Worm (Caenorhabditis elegans) whole organism, young adult: ENCODE results near the gene anmt-3.
"Not testable (repeated sequence)": the region's sequence is repeated elsewhere in the genome, so short reads cannot be mapped to it uniquely, and the experiment has no call there.

Experiments
- B0035.1 ChIP-seq: sonication (generic microtip); optimal IDR thresholded peaks from 2 replicates; lab custom pipeline; 2016; ENCODE audit warnings: missing genetic modification characterization, mild to moderate bottlenecking, missing compliant biosample characterization, missing genotype, missing genetic modification reagents
- B0261.1 ChIP-seq: sonication (generic microtip); optimal IDR thresholded peaks from 2 replicates; lab custom pipeline; 2016; ENCODE audit warnings: mild to moderate bottlenecking, missing genetic modification characterization, moderate library complexity, missing compliant biosample characterization
- F10E7.11 ChIP-seq: sonication (generic microtip); optimal IDR thresholded peaks from 2 replicates; lab custom pipeline; 2017; ENCODE audit warnings: mild to moderate bottlenecking, missing genetic modification characterization, moderate library complexity, missing compliant biosample characterization
- F37B4.10 ChIP-seq: fragments of 200-800 bp; sonication (Bioruptor generic); IDR thresholded peaks from 2 replicates; pipeline ENCODE4 v1.3.6; 2022; ENCODE audit warnings: missing genetic modification characterization, missing compliant biosample characterization
- Y67H2A.10 ChIP-seq: fragments of 200-800 bp; sonication (Bioruptor generic); conservative IDR thresholded peaks from 2 replicates; pipeline ENCODE4 v1.3.6; 2022; ENCODE audit warnings: missing genetic modification reagents, missing genetic modification characterization, missing compliant biosample characterization
- ZK185.1 ChIP-seq: sonication (generic microtip); optimal IDR thresholded peaks from 2 replicates; lab custom pipeline; 2016; ENCODE audit warnings: mild to moderate bottlenecking, missing genetic modification characterization, missing compliant biosample characterization; ENCODE audit not compliant: poor library complexity, severe bottlenecking
- aptf-2 ChIP-seq: fragments of 200-800 bp; sonication (Bioruptor generic); conservative IDR thresholded peaks from 2 replicates; pipeline ENCODE4 v1.3.6; 2022; ENCODE audit warnings: missing genetic modification reagents, missing genetic modification characterization, missing compliant biosample characterization
- atf-7 ChIP-seq: sonication (generic microtip); optimal IDR thresholded peaks from 2 replicates; lab custom pipeline; 2017; ENCODE audit warnings: mild to moderate bottlenecking, missing genetic modification characterization, missing compliant biosample characterization
- athp-1 ChIP-seq: sonication (generic microtip); optimal IDR thresholded peaks from 2 replicates; lab custom pipeline; 2017; ENCODE audit warnings: mild to moderate bottlenecking, missing genetic modification characterization, missing compliant biosample characterization
- attf-6 ChIP-seq: fragments of 200-800 bp; sonication (Bioruptor generic); IDR thresholded peaks from 2 replicates; pipeline ENCODE4 v1.3.6; 2022; ENCODE audit warnings: missing genetic modification reagents, missing genetic modification characterization, missing compliant biosample characterization
- cebp-1 ChIP-seq, 2 experiments: fragments of 200-800 bp in 1 of 2; sonication (Bioruptor generic) in 1 of 2; sonication (generic microtip) in 1 of 2; IDR thresholded peaks in 1 of 2; optimal IDR thresholded peaks in 1 of 2; 2 replicates each; pipeline versions ENCODE4 v1.3.6 to Lab custom; 2017 to 2022; ENCODE audit warnings: missing compliant biosample characterization in 2 of 2, missing genetic modification characterization in 2 of 2, mild to moderate bottlenecking in 1 of 2, missing genetic modification reagents in 1 of 2, moderate library complexity in 1 of 2
- chd-7 ChIP-seq: sonication (generic microtip); optimal IDR thresholded peaks from 2 replicates; lab custom pipeline; 2016; ENCODE audit warnings: mild to moderate bottlenecking, missing genetic modification characterization, moderate library complexity, missing compliant biosample characterization
- gei-17 ChIP-seq: fragments of 200-800 bp; sonication (Bioruptor generic); optimal IDR thresholded peaks from 2 replicates; lab custom pipeline; 2018; ENCODE audit warnings: mild to moderate bottlenecking, missing genetic modification characterization, missing compliant biosample characterization
- hlh-26 ChIP-seq: fragments of 200-800 bp; sonication (Bioruptor generic); conservative IDR thresholded peaks from 2 replicates; pipeline ENCODE4 v1.3.6; 2022; ENCODE audit warnings: missing genetic modification reagents, missing genetic modification characterization, missing compliant biosample characterization
- hmg-1.2 ChIP-seq: fragments of 200-800 bp; sonication (Bioruptor generic); IDR thresholded peaks from 2 replicates; pipeline ENCODE4 v1.3.6; 2022; ENCODE audit warnings: missing genetic modification reagents, missing genetic modification characterization, missing compliant biosample characterization
- lin-26 ChIP-seq: fragments of 200-800 bp; sonication (Bioruptor generic); IDR thresholded peaks from 2 replicates; pipeline ENCODE4 v1.3.6; 2022; ENCODE audit warnings: missing genetic modification reagents, missing genetic modification characterization, missing compliant biosample characterization
- nfya-1 ChIP-seq: sonication (generic microtip); optimal IDR thresholded peaks from 2 replicates; lab custom pipeline; 2017; ENCODE audit warnings: antibody characterized with exemption, missing compliant biosample characterization, missing genetic modification characterization, borderline replicate concordance; ENCODE audit not compliant: insufficient read depth
- nhr-120 ChIP-seq: fragments of 200-800 bp; sonication (Bioruptor generic); IDR thresholded peaks from 2 replicates; pipeline ENCODE4 v1.3.6; 2022; ENCODE audit warnings: missing genetic modification characterization, missing compliant biosample characterization
- nhr-27 ChIP-seq: fragments of 200-800 bp; sonication (Bioruptor generic); optimal IDR thresholded peaks from 2 replicates; lab custom pipeline; 2018; ENCODE audit warnings: mild to moderate bottlenecking, missing genetic modification characterization, moderate library complexity, missing compliant biosample characterization
- nhr-80 ChIP-seq: sonication (generic microtip); optimal IDR thresholded peaks from 2 replicates; lab custom pipeline; 2016; ENCODE audit warnings: missing genetic modification characterization, missing compliant biosample characterization
- pbrm-1 ChIP-seq: fragments of 200-800 bp; sonication (Bioruptor generic); IDR thresholded peaks from 2 replicates; pipeline ENCODE4 v1.3.6; 2022; ENCODE audit warnings: missing genetic modification reagents, missing genetic modification characterization, missing compliant biosample characterization
- rcor-1 ChIP-seq: fragments of 200-800 bp; sonication (Bioruptor generic); IDR thresholded peaks from 2 replicates; pipeline ENCODE4 v1.3.6; 2022; ENCODE audit warnings: missing genetic modification reagents, missing genetic modification characterization, missing compliant biosample characterization
- rec-8 ChIP-seq, 2 experiments: sonication (generic microtip); optimal IDR thresholded peaks; 2 replicates each; lab custom pipeline; 2016; ENCODE audit warnings: mild to moderate bottlenecking in 2 of 2, missing genetic modification characterization in 2 of 2, missing genetic modification reagents in 2 of 2, missing genotype in 2 of 2, missing biosample characterization in 1 of 2, missing compliant biosample characterization in 1 of 2, moderate library complexity in 1 of 2
- snpc-1.1 ChIP-seq: sonication (generic microtip); optimal IDR thresholded peaks from 2 replicates; lab custom pipeline; 2017; ENCODE audit warnings: missing genetic modification characterization, mild to moderate bottlenecking, missing compliant biosample characterization, antibody characterized with exemption, moderate library complexity, missing genotype, missing genetic modification reagents; ENCODE audit not compliant: insufficient read depth
- snpc-1.3 ChIP-seq: sonication (generic microtip); optimal IDR thresholded peaks from 2 replicates; lab custom pipeline; 2017; ENCODE audit warnings: missing genetic modification characterization, mild to moderate bottlenecking, missing compliant biosample characterization, antibody characterized with exemption, moderate library complexity, missing genotype, missing genetic modification reagents; ENCODE audit not compliant: insufficient read depth
- snpc-4 ChIP-seq, 5 experiments: fragments of 150-350 bp in 1 of 5; sonication (generic microtip) in 4 of 5; optimal IDR thresholded peaks; 2 replicates each; lab custom pipeline; 2014 to 2018; ENCODE audit warnings: missing genetic modification characterization in 5 of 5, missing biosample characterization in 3 of 5, antibody characterized with exemption in 2 of 5, mild to moderate bottlenecking in 2 of 5, missing compliant biosample characterization in 2 of 5, missing genotype in 2 of 5, moderate library complexity in 2 of 5, missing genetic modification reagents in 1 of 5
- ztf-18 ChIP-seq: sonication (generic microtip); optimal IDR thresholded peaks from 2 replicates; lab custom pipeline; 2016; ENCODE audit warnings: missing genotype, mild to moderate bottlenecking, missing genetic modification characterization, missing compliant biosample characterization
- ztf-22 ChIP-seq: fragments of 200-800 bp; sonication (Bioruptor generic); optimal IDR thresholded peaks from 2 replicates; lab custom pipeline; 2018; ENCODE audit warnings: mild to moderate bottlenecking, missing genetic modification characterization, moderate library complexity, missing compliant biosample characterization

Gene anmt-3

DNA sequence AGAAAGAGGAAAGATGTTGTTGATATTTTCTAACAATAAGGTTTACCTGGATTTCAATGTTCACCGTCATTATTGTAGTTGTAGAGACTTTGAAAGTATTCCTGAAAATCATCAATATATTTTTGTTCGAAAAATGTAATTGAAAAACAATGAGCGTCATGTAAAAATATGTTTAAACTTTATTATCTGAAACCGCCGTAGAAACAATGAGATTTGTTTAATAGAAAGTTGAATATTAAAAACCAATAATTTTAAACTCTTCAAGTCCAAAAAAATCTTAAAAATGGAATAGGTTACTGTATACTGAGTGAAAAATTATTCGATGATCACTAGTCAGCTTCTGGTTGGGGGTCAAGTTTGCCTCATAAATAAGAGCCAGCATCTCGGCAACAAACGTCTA is at the start of gene anmt-3:
Gene anmt-3 (minus strand): TSS at position 101 of the 400 bp plus-strand sequence.
- TF ChIP-seq nhr-120 (GFP tag; lab: Robert Waterston, UW) (no peak), atf-7 (tag; lab: Kevin White, UChicago) (no peak), ztf-18 (tag; lab: Kevin White, UChicago) (no peak), ZK185.1 (tag; lab: Kevin White, UChicago) (no peak), chd-7 (no peak)

DNA sequence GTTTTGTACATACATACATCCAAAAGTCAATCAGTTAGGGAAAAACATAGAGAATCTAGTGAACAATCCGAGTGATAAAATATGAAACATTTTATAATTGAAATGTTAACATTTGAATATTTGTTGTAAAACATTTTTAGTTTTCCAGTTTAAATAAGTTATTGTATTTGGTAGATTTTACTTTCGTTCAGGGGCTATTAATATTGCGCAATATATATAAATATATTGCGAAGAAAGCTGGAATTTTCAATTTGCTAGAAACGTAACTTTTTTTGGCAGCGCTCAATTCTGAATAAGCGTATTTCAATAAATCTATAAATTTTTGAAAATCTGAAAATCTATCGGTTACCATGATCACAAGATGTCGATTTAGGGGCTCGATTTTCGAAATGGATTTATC is 49.4 kb upstream of the anmt-3 start:
- TF ChIP-seq Y67H2A.10 (GFP tag; lab: Robert Waterston, UW) (no peak), nhr-80 (tag; lab: Kevin White, UChicago) (no peak), cebp-1 (GFP tag; IDR thresholded peaks at IDR 0.05; lab: Robert Waterston, UW) (no peak), cebp-1 (tag; optimal IDR thresholded peaks at IDR 0.05; lab: Kevin White, UChicago) (peak; percentile 14), B0035.1 (tag; lab: Kevin White, UChicago) (no peak)

- TF ChIP-seq gei-17 (GFP tag; lab: Kevin White, UChicago) (no peak), nfya-1 (no peak), B0035.1 (tag; lab: Kevin White, UChicago) (no peak), lin-26 (GFP tag; lab: Robert Waterston, UW) (no peak), snpc-1.3 (tag; lab: Kevin White, UChicago) (no peak), rec-8 (tag; optimal IDR thresholded peaks at IDR 0.05; lab: Kevin White, UChicago) (no peak), F37B4.10 (no peak), nhr-27 (tag; lab: Kevin White, UChicago) (no peak), ztf-22 (GFP tag; lab: Kevin White, UChicago) (no peak), pbrm-1 (GFP tag; lab: Robert Waterston, UW) (no peak), F10E7.11 (no peak), athp-1 (no peak), hlh-26 (no peak), aptf-2 (no peak), attf-6 (GFP tag; lab: Robert Waterston, UW) (no peak), B0261.1 (no peak)
Observed at ce11 chrV:10006374-10006773, 48.2 kb upstream of the anmt-3 start.

DNA sequence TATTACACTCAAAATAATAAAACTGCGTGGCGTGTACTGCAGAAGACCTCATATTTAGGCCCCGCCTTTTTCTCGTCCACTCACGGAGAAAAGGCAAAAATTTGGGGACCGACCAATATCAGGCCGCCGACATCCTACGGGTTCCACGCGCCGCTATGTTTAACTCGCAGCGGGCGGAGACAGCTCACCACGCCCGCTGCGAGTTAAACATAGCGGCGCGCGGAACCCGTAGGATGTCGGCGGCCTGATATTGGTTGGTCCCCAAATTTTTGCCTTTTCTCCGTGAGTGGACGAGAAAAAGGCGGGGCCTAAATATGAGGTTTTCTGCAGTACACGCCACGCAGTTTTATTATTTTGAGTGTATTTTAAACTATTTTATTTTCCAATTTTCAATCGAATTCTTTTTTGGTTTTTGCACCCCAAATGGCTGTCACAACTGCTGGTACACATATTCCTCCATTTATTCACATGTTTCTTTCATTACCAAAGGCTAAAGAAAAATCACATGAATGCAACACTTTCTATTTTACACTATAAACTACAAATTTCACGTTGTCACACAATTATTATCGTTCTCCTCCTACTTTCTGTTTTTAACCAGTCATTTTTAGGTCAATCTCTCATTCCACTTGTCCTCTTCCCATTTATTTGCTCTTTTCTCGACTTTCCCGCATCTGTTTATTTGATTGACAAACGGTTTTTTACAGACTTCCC is 46.1 kb upstream of the anmt-3 start, which contains the start of gene uda-1:
Gene uda-1 (plus strand): TSS at position 708 of the 714 bp plus-strand sequence.
- TF ChIP-seq hmg-1.2 (GFP tag; lab: Robert Waterston, UW): peak; percentile 57
- TF ChIP-seq rcor-1 (GFP tag; lab: Robert Waterston, UW): 0 out of 2 replicates have a peak, but pooled peaks have one; percentile 34
- TF ChIP-seq snpc-1.1 (tag; lab: Kevin White, UChicago): peak; percentile 76
- TF ChIP-seq snpc-4 (GFP tag; optimal IDR thresholded peaks at IDR 0.05; lab: Kevin White, UChicago): not testable (repeated sequence)
- TF ChIP-seq snpc-4 (tag; optimal IDR thresholded peaks at IDR 0.05; lab: Kevin White, UChicago): peak in 3 of 4 experiments; percentile 42 to 95 (median 92)
